Fruit fly (Drosophila melanogaster): Measurements from ENCODE around the gene CG1113.
A peak's percentile ranks its signal among the peaks of the same experiment; 100 is the strongest.

CG1113 gene

DNA sequence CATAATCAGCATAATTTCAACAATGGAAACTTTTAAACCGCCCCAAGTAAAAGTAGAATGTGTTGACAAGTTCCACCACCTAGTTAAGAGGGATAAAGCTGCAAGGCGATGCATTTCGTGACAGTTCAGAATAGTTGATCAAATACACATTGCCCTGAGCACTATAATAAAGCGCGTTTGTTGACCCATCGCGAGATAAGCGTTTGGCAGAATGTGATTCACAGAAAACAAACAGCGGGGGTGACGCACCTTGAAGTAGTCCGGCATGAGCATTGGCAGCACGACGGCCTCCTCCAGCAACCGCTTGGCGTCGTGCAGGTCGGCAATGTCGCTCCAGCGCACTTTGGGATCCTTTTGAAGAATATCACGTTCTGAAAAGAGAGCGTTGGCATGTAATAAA is 23.5 kb upstream of the CG1113 start:
- TF ChIP-seq CG7928 (GFP tag; optimal IDR thresholded peaks at IDR 0.05) (no peak), HLHmδ (GFP tag; optimal IDR thresholded peaks at IDR 0.05) (peak; percentile 11), sug (tag; optimal IDR thresholded peaks at IDR 0.05) (peak; percentile 12), CG6272 (GFP tag; IDR thresholded peaks at IDR 0.05) (no peak), Drgx (GFP tag; IDR thresholded peaks at IDR 0.05) (0 out of 2 replicates have a peak, but pooled peaks have one; percentile 8), Doc2 (GFP tag; IDR thresholded peaks at IDR 0.05) (no peak), CG16815 (GFP tag; optimal IDR thresholded peaks at IDR 0.05) (no peak), Xrp1 (GFP tag; IDR thresholded peaks at IDR 0.05) (peak; percentile 21; the same call in 1 of the 2 replicates), ERR (GFP tag; optimal IDR thresholded peaks at IDR 0.05) (no peak), fd64A (GFP tag; optimal IDR thresholded peaks at IDR 0.05) (peak; percentile 4), MBD-R2 (GFP tag; IDR thresholded peaks at IDR 0.05) (no peak), Fer3 (tag; optimal IDR thresholded peaks at IDR 0.05) (no peak), CG7357 (GFP tag; IDR thresholded peaks at IDR 0.05) (no peak), CkIIα-i1 (GFP tag; IDR thresholded peaks at IDR 0.05) (no peak), tup (GFP tag; optimal IDR thresholded peaks at IDR 0.05) (no peak), ken (GFP tag; IDR thresholded peaks at IDR 0.05) (no peak), lab (GFP tag; optimal IDR thresholded peaks at IDR 0.05) (peak; percentile 23), run (tag; optimal IDR thresholded peaks at IDR 0.05) (no peak), CG13624 (GFP tag; optimal IDR thresholded peaks at IDR 0.05) (no peak), cad (GFP tag; optimal IDR thresholded peaks at IDR 0.05) (no peak), CG2712 (tag; optimal IDR thresholded peaks at IDR 0.05) (peak; percentile 47), trh (GFP tag; optimal IDR thresholded peaks at IDR 0.05) (no peak)

DNA sequence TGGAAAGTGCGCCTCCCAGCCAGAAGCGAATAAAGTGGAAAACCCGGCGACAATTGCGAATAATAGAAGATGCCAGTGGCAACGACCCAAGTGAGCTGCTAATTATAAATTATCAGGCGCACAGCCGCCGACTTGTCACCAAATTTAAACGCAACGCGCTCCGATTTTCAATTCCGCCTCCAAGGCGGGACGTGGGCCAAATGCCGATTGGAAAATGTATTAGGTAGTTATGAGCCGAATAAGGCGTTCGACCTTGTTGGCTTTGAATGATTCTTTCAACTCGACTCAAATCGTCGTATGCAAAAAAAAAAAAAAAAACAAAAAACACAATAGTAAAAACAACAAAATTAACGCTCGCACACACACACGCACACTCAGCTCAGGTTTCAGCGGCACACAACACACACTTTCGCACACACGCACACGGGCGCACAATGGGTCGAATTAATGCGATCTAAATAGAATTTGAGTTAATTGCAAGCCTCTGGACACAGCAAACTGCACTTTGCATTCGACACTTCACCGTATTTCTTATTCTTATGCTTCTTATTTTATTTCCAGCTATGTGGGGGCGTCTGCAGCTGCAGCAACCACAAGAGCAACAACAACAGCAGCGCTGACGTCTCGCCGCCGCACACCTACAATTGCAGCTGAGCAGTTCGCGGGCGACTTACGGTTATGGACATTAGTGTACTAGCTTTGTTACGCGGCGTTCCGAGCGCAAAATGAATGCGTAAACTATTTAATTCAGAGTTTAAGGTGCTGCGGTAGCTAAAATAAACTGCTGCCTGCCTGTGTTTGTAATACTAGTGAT is 21.4 kb upstream of the CG1113 start:
- TF ChIP-seq so (GFP tag; IDR thresholded peaks at IDR 0.05) (peak; percentile 21; the same call in 1 of the 3 replicates), CG6254 (GFP tag; optimal IDR thresholded peaks at IDR 0.05) (no peak), caup (GFP tag; optimal IDR thresholded peaks at IDR 0.05; ENCODE audit: severe bottlenecking) (no peak), chinmo (GFP tag; IDR thresholded peaks at IDR 0.05; ENCODE audit: partially characterized antibody) (0 out of 4 replicates have a peak, but pooled peaks have one; percentile 8), Elba2 (GFP tag; optimal IDR thresholded peaks at IDR 0.05) (peak; percentile 17), Chrac-16 (GFP tag; optimal IDR thresholded peaks at IDR 0.05) (no peak), CG32767 (GFP tag; IDR thresholded peaks at IDR 0.05) (no peak), MESR4 (GFP tag; optimal IDR thresholded peaks at IDR 0.05) (peak; percentile 84), CG4360 (GFP tag; IDR thresholded peaks at IDR 0.05) (peak; percentile 93), CG10209 (GFP tag; optimal IDR thresholded peaks at IDR 0.05) (no peak), salm (tag; optimal IDR thresholded peaks at IDR 0.05) (no peak), bowl (GFP tag; IDR thresholded peaks at IDR 0.05) (no peak), CG18764 (GFP tag; optimal IDR thresholded peaks at IDR 0.05) (no peak), CG1529 (GFP tag; optimal IDR thresholded peaks at IDR 0.05) (peak; percentile 7), cg (GFP tag; optimal IDR thresholded peaks at IDR 0.05) (peak; percentile 78), CG4617 (GFP tag; optimal IDR thresholded peaks at IDR 0.05; ENCODE audit: borderline replicate concordance) (peak; percentile 49), CG17912 (GFP tag; optimal IDR thresholded peaks at IDR 0.05) (no peak), sr (GFP tag; IDR thresholded peaks at IDR 0.05) (peak; percentile 31; the same call in 1 of the 3 replicates), CG11696 (GFP tag; IDR thresholded peaks at IDR 0.05) (no peak), CG6654 (GFP tag; optimal IDR thresholded peaks at IDR 0.05) (no peak), Hand (GFP tag; optimal IDR thresholded peaks at IDR 0.05) (peak; percentile 20), toy (GFP tag; IDR thresholded peaks at IDR 0.05) (no peak), CG13296 (GFP tag; optimal IDR thresholded peaks at IDR 0.05) (peak; percentile 19), tna (GFP tag; IDR thresholded peaks at IDR 0.05; ENCODE audit: partially characterized antibody) (0 out of 2 replicates have a peak, but pooled peaks have one; percentile 10), p53 (GFP tag; optimal IDR thresholded peaks at IDR 0.05) (no peak), CG8089 (GFP tag; optimal IDR thresholded peaks at IDR 0.05) (no peak), CG31224 (GFP tag; IDR thresholded peaks at IDR 0.05) (peak; percentile 71), CG16815 (GFP tag; optimal IDR thresholded peaks at IDR 0.05) (no peak)

Data from whole organism, embryonic.